Fruit fly (Drosophila melanogaster): ENCODE measurements around the gene CG12355.
A peak's percentile ranks its signal among the peaks of the same experiment; 100 is the strongest.

Gene CG12355

dm6 chr3L:15531423-15532325, 36.3 kb upstream of the CG12355 start, which contains the start of gene CG43248:
Gene CG43248, minus strand, starts transcription at chr3L:15531473.
- no peak for TF ChIP-seq CG1529 (GFP tag; optimal IDR thresholded peaks at IDR 0.05)
- no peak for TF ChIP-seq tna (GFP tag; IDR thresholded peaks at IDR 0.05; ENCODE audit: partially characterized antibody)
- TF ChIP-seq CG10274 (GFP tag; optimal IDR thresholded peaks at IDR 0.05) = peak; percentile 61
- no peak for TF ChIP-seq CG13123 (GFP tag; optimal IDR thresholded peaks at IDR 0.05)
- no peak for TF ChIP-seq CG18476 (GFP tag; optimal IDR thresholded peaks at IDR 0.05)
- TF ChIP-seq wek (GFP tag; optimal IDR thresholded peaks at IDR 0.05) = no peak
- no peak for TF ChIP-seq ara (GFP tag; IDR thresholded peaks at IDR 0.05)
- no peak for TF ChIP-seq seq (GFP tag; IDR thresholded peaks at IDR 0.05)
- peak; percentile 11 for TF ChIP-seq twi (tag; optimal IDR thresholded peaks at IDR 0.05)
- TF ChIP-seq dimm (GFP tag; IDR thresholded peaks at IDR 0.05) = no peak
- no peak for TF ChIP-seq amos (GFP tag; IDR thresholded peaks at IDR 0.05; ENCODE audit: partially characterized antibody)
- TF ChIP-seq CG15479 (GFP tag; optimal IDR thresholded peaks at IDR 0.05) = peak; percentile 42
- no peak for TF ChIP-seq gem (tag; optimal IDR thresholded peaks at IDR 0.05)
- TF ChIP-seq hkb (optimal IDR thresholded peaks at IDR 0.05) = no peak
- TF ChIP-seq hkb (GFP tag; IDR thresholded peaks at IDR 0.05) = no peak
- TF ChIP-seq wdn (GFP tag; IDR thresholded peaks at IDR 0.05) = no peak
- no peak for TF ChIP-seq CG16813 (GFP tag; IDR thresholded peaks at IDR 0.05; ENCODE audit: partially characterized antibody)
- peak; percentile 82 for TF ChIP-seq exex (tag; optimal IDR thresholded peaks at IDR 0.05)
- no peak for TF ChIP-seq jigr1 (GFP tag; IDR thresholded peaks at IDR 0.05)
- TF ChIP-seq Hr51 (GFP tag; optimal IDR thresholded peaks at IDR 0.05) = no peak
- TF ChIP-seq CG11695 (GFP tag; IDR thresholded peaks at IDR 0.05) = no peak
- no peak for TF ChIP-seq CG8290 (GFP tag; optimal IDR thresholded peaks at IDR 0.05)
- no peak for TF ChIP-seq CG8290 (tag; optimal IDR thresholded peaks at IDR 0.05)
- TF ChIP-seq gsb-n (tag; optimal IDR thresholded peaks at IDR 0.05) = no peak
- no peak for TF ChIP-seq p53 (GFP tag; optimal IDR thresholded peaks at IDR 0.05)
- TF ChIP-seq cad (GFP tag; optimal IDR thresholded peaks at IDR 0.05) = no peak
- peak; percentile 77 for TF ChIP-seq sens (GFP tag)
- no peak for TF ChIP-seq CG3281 (GFP tag; optimal IDR thresholded peaks at IDR 0.05)
- TF ChIP-seq Blimp-1 (GFP tag; optimal IDR thresholded peaks at IDR 0.05) = peak; percentile 30
- TF ChIP-seq CG10654 (GFP tag; optimal IDR thresholded peaks at IDR 0.05) = no peak
- TF ChIP-seq CG11093 (GFP tag; IDR thresholded peaks at IDR 0.05) = no peak
- no peak for TF ChIP-seq CG34376 (GFP tag; optimal IDR thresholded peaks at IDR 0.05)
- no peak for TF ChIP-seq CG11504 (tag; optimal IDR thresholded peaks at IDR 0.05)
- peak; percentile 32; the same call in 1 of the 2 replicates for TF ChIP-seq vvl (GFP tag; IDR thresholded peaks at IDR 0.05)
- peak; percentile 11 for TF ChIP-seq Med (GFP tag)
- TF ChIP-seq CG7745 (tag; optimal IDR thresholded peaks at IDR 0.05) = peak; percentile 54
- TF ChIP-seq H15 (GFP tag; IDR thresholded peaks at IDR 0.05) = no peak
- no peak for TF ChIP-seq CG10366 (GFP tag; IDR thresholded peaks at IDR 0.05)
- no peak for TF ChIP-seq crol (GFP tag; IDR thresholded peaks at IDR 0.05)
- no peak for TF ChIP-seq CG6175 (GFP tag; IDR thresholded peaks at IDR 0.05)
- TF ChIP-seq CG8765 (GFP tag; IDR thresholded peaks at IDR 0.05) = no peak
- TF ChIP-seq CG7271 (tag; optimal IDR thresholded peaks at IDR 0.05) = no peak
- TF ChIP-seq CG1647 (GFP tag; optimal IDR thresholded peaks at IDR 0.05) = no peak
- TF ChIP-seq Hey (tag; optimal IDR thresholded peaks at IDR 0.05) = peak; percentile 21
- no peak for TF ChIP-seq CG11085 (GFP tag; IDR thresholded peaks at IDR 0.05)
- TF ChIP-seq Ets97D (GFP tag; optimal IDR thresholded peaks at IDR 0.05) = no peak
